Fruit fly (Drosophila melanogaster): ENCODE measurements around the gene Vps16B.

dm6 chr3R:29786016-29786996 is 29.9 kb downstream of the Vps16B start:
- TF ChIP-seq ey (GFP tag; optimal IDR thresholded peaks at IDR 0.05) (peak; percentile 70), sage (GFP tag; optimal IDR thresholded peaks at IDR 0.05) (peak; percentile 72), HLH106 (tag; optimal IDR thresholded peaks at IDR 0.05) (peak; percentile 72), Hr78 (GFP tag; optimal IDR thresholded peaks at IDR 0.05) (no peak), Myc (optimal IDR thresholded peaks at IDR 0.05) (no peak), usp (GFP tag; optimal IDR thresholded peaks at IDR 0.05) (no peak)
